Worm (Caenorhabditis elegans): ENCODE data around the gene ant-1.1.

- TF ChIP-seq ceh-6 (GFP tag; optimal IDR thresholded peaks at IDR 0.05) (no peak), unc-86 (tag; optimal IDR thresholded peaks at IDR 0.05) (no peak), rnt-1 (tag; optimal IDR thresholded peaks at IDR 0.05) (no peak)
These were observed 7.8 kb upstream of the ant-1.1 start, which contains the start of gene cua-1 for ce11 chrIII:13455207-13455606.
